Fruit fly (Drosophila melanogaster) whole organism, adult: ENCODE measurements around the gene dsh.

Experiments
- CG1620 ChIP-seq: fragments of 200-800 bp; sonication (Bioruptor generic); optimal IDR thresholded peaks from 2 replicates; lab custom pipeline; 2016; ENCODE audit warnings: missing biosample characterization, missing genetic modification characterization
- kay ChIP-seq: fragments of 200-800 bp; sonication (Bioruptor generic); peaks from one replicate; lab custom pipeline; 2016; ENCODE audit warnings: missing biosample characterization, missing genetic modification characterization, borderline replicate concordance
- pad ChIP-seq: fragments of 200-800 bp; sonication (Bioruptor generic); optimal IDR thresholded peaks from 3 replicates; lab custom pipeline; 2017; ENCODE audit warnings: missing biosample characterization, missing genetic modification characterization, mild to moderate bottlenecking, moderate library complexity, missing genetic modification reagents

DNA sequence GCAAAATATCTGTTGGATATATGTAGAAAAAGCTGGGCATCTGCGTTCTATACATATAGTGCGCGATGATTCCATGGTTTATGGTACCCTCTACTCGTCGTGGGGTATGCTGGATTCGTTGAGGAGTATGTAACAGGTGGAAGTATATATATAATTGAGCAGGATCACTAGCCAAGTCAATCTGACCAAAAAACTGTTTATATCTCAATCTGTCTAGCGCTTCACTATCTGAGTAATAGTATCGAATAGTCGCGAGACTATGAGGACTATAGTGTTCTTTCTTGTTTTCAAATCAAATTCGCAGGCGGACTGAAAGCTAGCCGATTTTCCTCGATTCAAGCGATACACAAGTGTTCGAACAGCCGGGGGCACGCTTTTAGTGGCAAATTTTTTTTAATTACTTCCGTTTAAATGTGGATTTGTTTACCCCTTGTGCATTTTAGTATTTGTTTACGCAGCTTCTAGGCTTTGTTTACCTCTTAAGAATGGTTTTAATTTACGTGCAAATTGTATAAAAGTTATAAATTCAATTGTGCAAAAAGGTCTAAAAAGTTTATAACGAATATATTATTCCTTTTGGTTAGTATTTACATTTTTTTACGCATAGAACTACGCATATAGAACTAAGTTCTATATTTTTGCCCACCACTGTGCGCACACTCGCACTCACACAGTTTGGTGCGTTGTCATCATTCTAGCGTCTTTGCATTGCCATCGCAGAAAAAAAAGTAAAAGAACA lies 35.1 kb downstream of the dsh start:
- TF ChIP-seq kay (GFP tag; lab: Kevin White, UChicago) (peak; percentile 89), CG1620 (GFP tag; lab: Kevin White, UChicago) (no peak), pad (GFP tag; lab: Kevin White, UChicago) (no peak)
